Worm (Caenorhabditis elegans): ENCODE measurements around the gene F53C3.11.
A peak's percentile ranks its signal among the peaks of the same experiment; 100 is the strongest.

F53C3.11 gene

DNA sequence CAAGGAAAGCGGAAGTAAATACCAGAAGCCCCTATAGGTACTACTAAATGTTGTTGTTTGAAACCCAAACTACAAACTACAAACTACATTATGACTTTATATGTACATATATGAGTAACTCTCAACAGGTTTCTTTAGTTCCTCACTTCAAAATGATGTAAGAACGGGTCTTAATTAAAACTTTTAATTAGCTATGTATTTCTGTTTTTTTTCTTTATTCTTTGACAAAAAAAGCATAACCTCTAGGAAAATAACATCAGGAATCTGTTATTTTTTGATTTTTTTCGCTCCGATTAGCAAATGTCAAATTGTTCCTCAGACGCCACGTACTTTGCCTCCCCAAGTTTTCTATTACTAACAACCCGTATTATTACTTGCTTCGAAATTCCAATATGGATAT, 28.2 kb downstream of the F53C3.11 start, which contains the start of gene srh-250:
srh-250 (plus strand) TSS at position 301 of the 400 bp plus-strand sequence.
- no peak for TF ChIP-seq rnt-1 (tag; optimal IDR thresholded peaks at IDR 0.05)
- TF ChIP-seq lin-11 (tag; optimal IDR thresholded peaks at IDR 0.05), result no peak
- TF ChIP-seq nhr-11 (tag; optimal IDR thresholded peaks at IDR 0.05), result no peak
- TF ChIP-seq ref-2 (tag; optimal IDR thresholded peaks at IDR 0.05), result no peak
- TF ChIP-seq mec-3 (tag; optimal IDR thresholded peaks at IDR 0.05; ENCODE audit: borderline replicate concordance), result no peak
- no peak for TF ChIP-seq syd-9 (tag; optimal IDR thresholded peaks at IDR 0.05)
- no peak for TF ChIP-seq sdc-2 (tag; optimal IDR thresholded peaks at IDR 0.05)
- no peak for TF ChIP-seq F13H6.1 (tag; optimal IDR thresholded peaks at IDR 0.05)

DNA sequence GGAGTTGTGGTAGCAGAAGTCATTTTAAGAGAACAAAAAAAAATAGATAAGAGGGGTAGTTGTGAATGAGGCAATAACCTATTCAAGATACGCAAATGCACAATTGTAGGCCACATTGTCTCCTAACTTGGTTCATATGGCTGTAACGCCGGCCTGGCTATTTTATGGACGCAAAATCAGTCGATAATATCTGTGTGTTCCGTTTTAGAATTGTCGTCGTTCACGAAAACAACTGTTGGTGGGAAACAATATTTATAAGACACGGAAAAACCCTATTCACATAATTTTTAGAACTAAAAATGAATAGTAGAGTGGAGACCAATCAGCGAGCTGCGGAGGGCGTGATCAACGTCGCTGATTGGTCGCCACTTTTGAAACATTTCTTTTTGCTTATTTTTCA, 28.6 kb downstream of the F53C3.11 start, which contains the start of gene sdz-7:
sdz-7 (minus strand) TSS at position 101 of the 400 bp plus-strand sequence.
- TF ChIP-seq nfya-1 (tag; optimal IDR thresholded peaks at IDR 0.05) (peak; percentile 43), ceh-31 (tag; optimal IDR thresholded peaks at IDR 0.05) (no peak)

DNA sequence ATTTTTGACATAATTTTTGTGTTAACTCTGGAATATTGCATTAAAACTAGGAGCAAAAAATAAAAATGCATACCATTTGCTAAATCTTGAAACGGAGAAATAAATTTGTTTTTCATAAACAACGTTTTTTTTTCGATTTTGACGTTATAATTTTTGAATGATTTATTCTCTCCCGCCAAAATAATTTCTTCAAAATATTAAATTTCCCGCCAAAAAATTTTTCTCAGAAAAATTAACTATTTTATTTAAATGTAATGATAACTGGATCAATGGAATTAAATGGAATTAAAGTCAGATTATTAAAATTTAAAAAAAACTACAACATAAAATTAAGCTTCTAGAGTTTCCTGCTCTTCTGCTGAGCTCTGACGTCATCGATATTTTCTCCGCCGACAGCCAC, 29.4 kb downstream of the F53C3.11 start, which contains the start of gene nep-3:
nep-3 (minus strand) TSS at position 101 of the 400 bp plus-strand sequence.
- TF ChIP-seq pat-9 (tag; optimal IDR thresholded peaks at IDR 0.05) (no peak), pha-4 (tag; optimal IDR thresholded peaks at IDR 0.05) (no peak), ceh-34 (tag; optimal IDR thresholded peaks at IDR 0.05) (no peak)

DNA sequence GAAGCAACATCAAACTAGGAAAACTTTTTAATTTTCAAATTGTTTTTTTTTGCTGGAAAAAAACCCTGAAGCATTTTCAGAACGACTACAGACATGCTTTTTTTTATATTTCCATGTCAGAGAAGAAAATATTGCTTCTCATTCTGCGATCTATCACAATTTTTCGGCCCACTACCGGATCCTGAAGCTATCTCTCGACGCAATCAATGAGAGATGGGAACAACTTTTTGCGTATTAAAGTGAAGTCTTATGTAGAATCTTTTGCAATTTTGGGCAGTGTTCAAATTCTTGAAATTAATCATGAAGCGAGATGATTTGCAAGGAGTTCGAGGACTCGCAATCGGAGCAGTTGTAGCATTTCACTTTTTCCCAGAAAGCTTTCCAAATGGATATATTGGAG, 36.9 kb downstream of the F53C3.11 start, which contains the start of gene oac-10:
oac-10 (plus strand) TSS at position 301 of the 400 bp plus-strand sequence.
- TF ChIP-seq fkh-10 (GFP tag; optimal IDR thresholded peaks at IDR 0.05), result no peak
- no peak for TF ChIP-seq K09A11.1 (tag; optimal IDR thresholded peaks at IDR 0.05; ENCODE audit: insufficient read depth)
- TF ChIP-seq sox-4 (tag; optimal IDR thresholded peaks at IDR 0.05), result no peak

DNA sequence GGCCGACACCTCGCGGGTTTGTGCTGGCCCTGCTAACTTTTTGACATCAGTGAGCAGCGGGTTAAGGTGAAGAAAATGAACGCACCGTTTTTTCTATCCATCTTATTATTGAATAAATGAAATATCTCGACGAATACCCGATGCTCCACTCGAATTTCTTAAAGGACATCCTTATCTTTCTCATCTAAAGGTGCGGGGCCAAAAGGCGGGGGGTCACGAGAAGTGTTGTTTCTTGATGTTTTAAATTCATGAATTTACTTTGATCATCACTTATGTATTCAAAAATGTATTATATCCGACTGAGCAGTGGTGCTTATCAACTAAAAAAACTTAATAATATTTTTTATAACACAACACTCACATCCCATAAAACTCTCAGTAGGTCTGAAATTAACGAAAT, 41.9 kb downstream of the F53C3.11 start, which contains the start of gene nhr-261:
nhr-261 (minus strand) TSS at position 101 of the 400 bp plus-strand sequence.
- no peak for TF ChIP-seq ceh-31 (tag; optimal IDR thresholded peaks at IDR 0.05)
- TF ChIP-seq nhr-232 (tag; optimal IDR thresholded peaks at IDR 0.05), result no peak
- no peak for TF ChIP-seq rnt-1 (tag; optimal IDR thresholded peaks at IDR 0.05)
- TF ChIP-seq ceh-34 (tag; optimal IDR thresholded peaks at IDR 0.05), result no peak
- no peak for TF ChIP-seq unc-55 (GFP tag; optimal IDR thresholded peaks at IDR 0.05)
- TF ChIP-seq K02D7.2 (tag; optimal IDR thresholded peaks at IDR 0.05), result no peak
- no peak for TF ChIP-seq ceh-18 (tag; optimal IDR thresholded peaks at IDR 0.05)
- TF ChIP-seq ref-2 (tag; optimal IDR thresholded peaks at IDR 0.05), result no peak
- no peak for TF ChIP-seq madf-2 (tag; optimal IDR thresholded peaks at IDR 0.05)
- no peak for TF ChIP-seq pat-9 (tag; optimal IDR thresholded peaks at IDR 0.05)
- no peak for TF ChIP-seq ceh-48 (tag; optimal IDR thresholded peaks at IDR 0.05)
- no peak for TF ChIP-seq pax-1 (tag; optimal IDR thresholded peaks at IDR 0.05)
- no peak for TF ChIP-seq fkh-6 (tag; optimal IDR thresholded peaks at IDR 0.05)
- no peak for TF ChIP-seq hlh-15 (tag; optimal IDR thresholded peaks at IDR 0.05)
- no peak for TF ChIP-seq zip-5 (tag; optimal IDR thresholded peaks at IDR 0.05)
- no peak for TF ChIP-seq eyg-1 (tag; optimal IDR thresholded peaks at IDR 0.05)

- no peak for TF ChIP-seq ahr-1 (tag; optimal IDR thresholded peaks at IDR 0.05)
- no peak for TF ChIP-seq ceh-14 (tag; optimal IDR thresholded peaks at IDR 0.05)
- TF ChIP-seq nhr-11 (tag; optimal IDR thresholded peaks at IDR 0.05), result no peak
- no peak for TF ChIP-seq elt-2 (tag; optimal IDR thresholded peaks at IDR 0.05)
- no peak for TF ChIP-seq gmeb-2 (tag; optimal IDR thresholded peaks at IDR 0.05)
- TF ChIP-seq fkh-10 (GFP tag; optimal IDR thresholded peaks at IDR 0.05), result no peak
- no peak for TF ChIP-seq hlh-13 (GFP tag; optimal IDR thresholded peaks at IDR 0.05)
- TF ChIP-seq Y22D7AL.16 (tag; optimal IDR thresholded peaks at IDR 0.05), result no peak
- no peak for TF ChIP-seq fax-1 (tag; optimal IDR thresholded peaks at IDR 0.05)
- no peak for TF ChIP-seq F13H6.1 (tag; optimal IDR thresholded peaks at IDR 0.05)
- no peak for TF ChIP-seq syd-9 (tag; optimal IDR thresholded peaks at IDR 0.05)
- no peak for TF ChIP-seq ceh-22 (tag; optimal IDR thresholded peaks at IDR 0.05)
Observed at ce11 chrII:3862053-3862452, 44.5 kb downstream of the F53C3.11 start.

Measured in whole organism, late embryonic.